Fruit fly (Drosophila melanogaster): ENCODE data around the gene Cpr64Ac.

Gene Cpr64Ac

DNA sequence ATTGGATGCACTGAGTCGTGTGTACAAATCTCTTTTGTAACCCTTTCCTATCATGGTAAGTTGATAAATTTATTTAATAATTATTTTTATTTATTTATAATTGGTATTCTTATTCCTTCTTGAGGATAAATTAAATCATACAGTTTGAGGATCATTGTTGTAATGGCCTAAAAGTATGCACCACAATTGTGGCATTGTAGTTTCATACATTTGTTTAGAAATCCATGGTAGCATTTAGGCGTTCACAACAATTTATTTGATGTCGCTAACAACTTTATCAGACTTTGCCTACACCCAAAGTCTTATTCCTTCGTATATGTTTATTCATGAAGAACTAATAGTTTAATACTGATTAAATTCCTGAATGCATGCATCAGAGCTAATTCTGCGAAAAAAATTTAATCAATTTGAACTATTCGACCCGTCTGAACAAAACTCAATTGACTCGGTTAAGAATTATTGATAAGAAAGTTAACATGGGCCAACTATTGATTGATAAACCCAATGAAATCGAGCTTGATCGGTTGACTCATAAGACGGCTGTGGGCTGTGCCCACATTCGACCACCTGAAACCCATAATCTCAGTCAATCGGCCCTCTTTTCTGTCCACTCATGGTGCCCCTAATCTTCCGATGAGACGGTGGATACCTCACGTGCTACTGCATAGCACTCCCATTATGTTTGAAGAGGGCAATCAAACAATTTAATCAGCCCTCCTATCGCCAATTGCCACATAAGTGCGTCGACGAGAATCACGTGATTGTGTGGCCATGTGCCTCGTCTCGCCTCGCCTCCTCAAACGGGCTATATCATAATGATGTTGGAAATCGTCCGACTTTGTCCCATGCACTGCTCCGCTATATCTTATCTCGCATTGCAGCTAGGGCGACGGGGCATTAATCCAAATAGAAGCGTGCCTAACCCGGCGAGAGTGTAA lies 6.8 kb upstream of the Cpr64Ac start (continued):
- TF ChIP-seq stwl (tag; optimal IDR thresholded peaks at IDR 0.05): peak; percentile 3
- 0 out of 2 replicates have a peak, but pooled peaks have one; percentile 11 for TF ChIP-seq sens-2 (GFP tag; IDR thresholded peaks at IDR 0.05)
- TF ChIP-seq CG14441 (GFP tag; IDR thresholded peaks at IDR 0.05): no peak
- TF ChIP-seq pita (GFP tag; optimal IDR thresholded peaks at IDR 0.05): no peak
- TF ChIP-seq Spps (tag; optimal IDR thresholded peaks at IDR 0.05): no peak
- TF ChIP-seq CG6654 (GFP tag; optimal IDR thresholded peaks at IDR 0.05): peak; percentile 96
- no peak for TF ChIP-seq CG17568 (GFP tag; optimal IDR thresholded peaks at IDR 0.05)
- no peak for TF ChIP-seq TFAM (GFP tag; optimal IDR thresholded peaks at IDR 0.05)
- no peak for TF ChIP-seq CG11085 (GFP tag; IDR thresholded peaks at IDR 0.05)
- no peak for TF ChIP-seq CG10431 (GFP tag; optimal IDR thresholded peaks at IDR 0.05)
- TF ChIP-seq cwo (GFP tag; optimal IDR thresholded peaks at IDR 0.05): peak; percentile 100
- TF ChIP-seq Dek (tag; optimal IDR thresholded peaks at IDR 0.05): no peak
- TF ChIP-seq BEAF-32 (GFP tag; optimal IDR thresholded peaks at IDR 0.05): no peak
- no peak for TF ChIP-seq Atf6 (GFP tag; IDR thresholded peaks at IDR 0.05)
- no peak for TF ChIP-seq Opbp (GFP tag; IDR thresholded peaks at IDR 0.05; ENCODE audit: partially characterized antibody)
- TF ChIP-seq CG10147 (GFP tag; optimal IDR thresholded peaks at IDR 0.05): no peak
- no peak; the same call in 1 of the 2 replicates for TF ChIP-seq Bgb (GFP tag; IDR thresholded peaks at IDR 0.05; ENCODE audit: partially characterized antibody)
- TF ChIP-seq fru (optimal IDR thresholded peaks at IDR 0.05): no peak
- no peak for TF ChIP-seq mam (GFP tag; optimal IDR thresholded peaks at IDR 0.05)
- no peak for TF ChIP-seq Hr3 (GFP tag; optimal IDR thresholded peaks at IDR 0.05)
- TF ChIP-seq ftz-f1 (GFP tag; optimal IDR thresholded peaks at IDR 0.05): peak; percentile 10
- TF ChIP-seq wek (GFP tag; optimal IDR thresholded peaks at IDR 0.05): no peak
- TF ChIP-seq Ptx1 (GFP tag; IDR thresholded peaks at IDR 0.05): no peak
- TF ChIP-seq CG9727 (GFP tag; optimal IDR thresholded peaks at IDR 0.05): peak; percentile 34
- no peak for TF ChIP-seq ato (GFP tag; IDR thresholded peaks at IDR 0.05; ENCODE audit: partially characterized antibody)
- no peak for TF ChIP-seq HLH4C (GFP tag; IDR thresholded peaks at IDR 0.05; ENCODE audit: partially characterized antibody)
- no peak for TF ChIP-seq crc (GFP tag; optimal IDR thresholded peaks at IDR 0.05)
- peak; percentile 15 for TF ChIP-seq dm (GFP tag; optimal IDR thresholded peaks at IDR 0.05)
- peak; percentile 16 for TF ChIP-seq Kr (GFP tag; optimal IDR thresholded peaks at IDR 0.05)
- TF ChIP-seq Dbx (GFP tag; IDR thresholded peaks at IDR 0.05): no peak
- TF ChIP-seq CG12659 (GFP tag; optimal IDR thresholded peaks at IDR 0.05): no peak
- TF ChIP-seq grn (GFP tag; optimal IDR thresholded peaks at IDR 0.05): peak; percentile 99
- TF ChIP-seq sima (GFP tag; optimal IDR thresholded peaks at IDR 0.05): no peak
- no peak for TF ChIP-seq CG11247 (GFP tag; IDR thresholded peaks at IDR 0.05)
- no peak for TF ChIP-seq her (GFP tag; optimal IDR thresholded peaks at IDR 0.05)
- no peak for TF ChIP-seq Sry-δ (GFP tag; optimal IDR thresholded peaks at IDR 0.05)
- peak; percentile 30 for TF ChIP-seq CG2875 (GFP tag; optimal IDR thresholded peaks at IDR 0.05)
- no peak for TF ChIP-seq CG3995 (GFP tag; optimal IDR thresholded peaks at IDR 0.05)
- no peak for TF ChIP-seq salm (tag; optimal IDR thresholded peaks at IDR 0.05)
- no peak for TF ChIP-seq p53 (GFP tag; optimal IDR thresholded peaks at IDR 0.05)
- no peak for TF ChIP-seq en (GFP tag; optimal IDR thresholded peaks at IDR 0.05)
- no peak for TF ChIP-seq CG5245 (GFP tag; optimal IDR thresholded peaks at IDR 0.05)
- TF ChIP-seq crp (GFP tag; optimal IDR thresholded peaks at IDR 0.05): no peak
- no peak for TF ChIP-seq Atf3 (GFP tag; optimal IDR thresholded peaks at IDR 0.05)
- no peak for TF ChIP-seq D (optimal IDR thresholded peaks at IDR 0.05)
- no peak for TF ChIP-seq D (GFP tag; optimal IDR thresholded peaks at IDR 0.05)
- TF ChIP-seq B-H2 (GFP tag; optimal IDR thresholded peaks at IDR 0.05): no peak
- no peak for TF ChIP-seq H2.0 (GFP tag; IDR thresholded peaks at IDR 0.05)
- TF ChIP-seq cas (GFP tag; IDR thresholded peaks at IDR 0.05): no peak
- TF ChIP-seq CG11560 (tag; IDR thresholded peaks at IDR 0.05): no peak

Measured in whole organism, embryonic.